Fruit fly (Drosophila melanogaster): ENCODE measurements around the gene CG5541.

DNA sequence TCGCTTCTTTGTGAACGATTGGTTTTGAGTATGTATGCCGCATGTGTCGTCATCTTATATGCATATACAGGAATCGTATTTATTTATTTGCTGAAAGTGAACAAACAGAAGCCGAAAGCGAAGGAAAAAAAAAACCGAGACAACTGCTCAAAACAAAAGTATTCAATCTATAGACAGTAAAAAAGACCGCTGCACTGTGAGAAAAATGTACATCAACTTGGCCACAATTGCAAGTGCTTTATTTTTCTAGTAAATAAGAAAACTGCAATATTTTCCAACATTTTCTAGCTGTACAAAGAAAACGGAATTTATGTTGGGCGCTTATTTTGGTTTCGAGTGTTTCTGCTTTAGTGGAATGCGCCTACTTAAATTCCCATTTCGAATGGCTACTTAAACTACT is 17.0 kb upstream of the CG5541 start:
- TF ChIP-seq kay (GFP tag; ENCODE audit: borderline replicate concordance) (no peak), CG1620 (GFP tag; optimal IDR thresholded peaks at IDR 0.05) (no peak), Mnt (GFP tag; optimal IDR thresholded peaks at IDR 0.05) (no peak), CG33017 (tag; optimal IDR thresholded peaks at IDR 0.05) (no peak), CG7101 (tag; optimal IDR thresholded peaks at IDR 0.05) (no peak)
